Worm (Caenorhabditis elegans) whole organism, midembryonic: Measurements from ENCODE around the gene fbxa-96.

Experiments
- cog-1 ChIP-seq: sonication (generic microtip); optimal IDR thresholded peaks from 2 replicates; lab custom pipeline; 2016; ENCODE audit warnings: missing genetic modification characterization, missing compliant biosample characterization
- med-1 ChIP-seq: sonication (generic microtip); optimal IDR thresholded peaks from 2 replicates; lab custom pipeline; 2017; ENCODE audit warnings: missing genetic modification characterization, mild to moderate bottlenecking, missing compliant biosample characterization, antibody characterized with exemption, missing genetic modification reagents; ENCODE audit not compliant: insufficient read depth
- ref-1 ChIP-seq: fragments of 200-800 bp; sonication (Bioruptor generic); conservative IDR thresholded peaks from 2 replicates; pipeline ENCODE4 v1.3.6; 2022; ENCODE audit warnings: missing genetic modification reagents, missing genetic modification characterization, missing compliant biosample characterization
- tab-1 ChIP-seq: fragments of 200-800 bp; sonication (Bioruptor generic); IDR thresholded peaks from 2 replicates; pipeline ENCODE4 v1.3.6; 2022; ENCODE audit warnings: missing genetic modification characterization, missing compliant biosample characterization
- ztf-23 ChIP-seq: fragments of 200-800 bp; sonication (Bioruptor generic); IDR thresholded peaks from 2 replicates; pipeline ENCODE4 v1.3.6; 2022; ENCODE audit warnings: missing genetic modification reagents, missing genetic modification characterization, missing compliant biosample characterization
- ztf-29 ChIP-seq: fragments of 200-800 bp; sonication (Bioruptor generic); IDR thresholded peaks from 2 replicates; pipeline ENCODE4 v1.3.6; 2022; ENCODE audit warnings: missing genetic modification reagents, missing genetic modification characterization, missing compliant biosample characterization

Gene fbxa-96

ce11 chrX:15011526-15012274 is 48.5 kb downstream of the fbxa-96 start:
- TF ChIP-seq ztf-23 = no peak

ce11 chrX:15010941-15011340 is 49.3 kb downstream of the fbxa-96 start:
- TF ChIP-seq ref-1 (no peak), ztf-23 (no peak), cog-1 (tag; lab: Kevin White, UChicago) (no peak), ztf-29 (GFP tag; lab: Robert Waterston, UW) (no peak), tab-1 (GFP tag; lab: Robert Waterston, UW) (no peak), med-1 (GFP tag; lab: Kevin White, UChicago) (no peak)

- no peak for TF ChIP-seq ztf-29 (GFP tag; lab: Robert Waterston, UW)
These were observed 51.5 kb downstream of the fbxa-96 start for ce11 chrX:15008697-15009096.
